Worm (Caenorhabditis elegans): ENCODE results near the gene F53F4.15.

- TF ChIP-seq ztf-11 (tag; optimal IDR thresholded peaks at IDR 0.05) (no peak), lin-39 (tag; optimal IDR thresholded peaks at IDR 0.05) (no peak), tlp-1 (tag; optimal IDR thresholded peaks at IDR 0.05) (no peak)
These were observed 33.6 kb downstream of the F53F4.15 start for ce11 chrV:13654394-13654792.

Measured in whole organism, L1 larva.